Worm (Caenorhabditis elegans) whole organism, young adult: ENCODE measurements around the gene F44E5.2.

Experiments used
- B0019.2 ChIP-seq: fragments of 200-800 bp; sonication (Bioruptor generic); conservative IDR thresholded peaks from 2 replicates; pipeline ENCODE4 v1.3.6; 2022; ENCODE audit warnings: missing genetic modification reagents, missing genetic modification characterization, missing compliant biosample characterization
- B0261.1 ChIP-seq: sonication (generic microtip); optimal IDR thresholded peaks from 2 replicates; lab custom pipeline; 2016; ENCODE audit warnings: mild to moderate bottlenecking, missing genetic modification characterization, moderate library complexity, missing compliant biosample characterization
- D2030.7 ChIP-seq: fragments of 200-800 bp; sonication (Bioruptor generic); IDR thresholded peaks from 2 replicates; pipeline ENCODE4 v1.3.6; 2022; ENCODE audit warnings: missing genetic modification reagents, missing genetic modification characterization, missing compliant biosample characterization
- F10E7.11 ChIP-seq: sonication (generic microtip); optimal IDR thresholded peaks from 2 replicates; lab custom pipeline; 2017; ENCODE audit warnings: mild to moderate bottlenecking, missing genetic modification characterization, moderate library complexity, missing compliant biosample characterization
- F52B5.7 ChIP-seq: sonication (generic microtip); optimal IDR thresholded peaks from 2 replicates; lab custom pipeline; 2016; ENCODE audit warnings: mild to moderate bottlenecking, missing genetic modification characterization, missing compliant biosample characterization
- F55B11.4 ChIP-seq: sonication (generic microtip); optimal IDR thresholded peaks from 2 replicates; lab custom pipeline; 2016; ENCODE audit warnings: missing compliant biosample characterization, missing genetic modification characterization, borderline replicate concordance; ENCODE audit not compliant: insufficient read depth
- K11D2.4 ChIP-seq: fragments of 200-800 bp; sonication (Bioruptor generic); IDR thresholded peaks from 2 replicates; pipeline ENCODE4 v1.3.6; 2022; ENCODE audit warnings: missing genetic modification reagents, missing genetic modification characterization, missing compliant biosample characterization
- T07F8.4 ChIP-seq: sonication (generic microtip); optimal IDR thresholded peaks from 2 replicates; lab custom pipeline; 2016; ENCODE audit warnings: mild to moderate bottlenecking, missing genetic modification characterization, moderate library complexity, missing compliant biosample characterization
- T26A5.8 ChIP-seq: sonication (generic microtip); optimal IDR thresholded peaks from 2 replicates; lab custom pipeline; 2016; ENCODE audit warnings: missing genetic modification characterization, missing compliant biosample characterization
- Y53F4B.3 ChIP-seq: fragments of 200-800 bp; sonication (Bioruptor generic); IDR thresholded peaks from 2 replicates; pipeline ENCODE4 v1.3.6; 2022; ENCODE audit warnings: missing genetic modification reagents, missing genetic modification characterization, missing compliant biosample characterization
- Y53G8AR.9 ChIP-seq: fragments of 200-800 bp; sonication (Bioruptor generic); conservative IDR thresholded peaks from 2 replicates; pipeline ENCODE4 v1.3.6; 2022; ENCODE audit warnings: missing genetic modification reagents, missing genetic modification characterization, missing compliant biosample characterization
- Y95B8A.8 ChIP-seq: fragments of 200-800 bp; sonication (Bioruptor generic); IDR thresholded peaks from 2 replicates; pipeline ENCODE4 v1.3.6; 2022; ENCODE audit warnings: missing genetic modification reagents, missing genetic modification characterization, missing compliant biosample characterization
- ZK185.1 ChIP-seq: sonication (generic microtip); optimal IDR thresholded peaks from 2 replicates; lab custom pipeline; 2016; ENCODE audit warnings: mild to moderate bottlenecking, missing genetic modification characterization, missing compliant biosample characterization; ENCODE audit not compliant: poor library complexity, severe bottlenecking
- akir-1 ChIP-seq: fragments of 200-800 bp; sonication (Bioruptor generic); optimal IDR thresholded peaks from 2 replicates; lab custom pipeline; 2018; ENCODE audit warnings: mild to moderate bottlenecking, missing genetic modification characterization, moderate library complexity, missing compliant biosample characterization
- atf-7 ChIP-seq: sonication (generic microtip); optimal IDR thresholded peaks from 2 replicates; lab custom pipeline; 2017; ENCODE audit warnings: mild to moderate bottlenecking, missing genetic modification characterization, missing compliant biosample characterization
- attf-6 ChIP-seq: fragments of 200-800 bp; sonication (Bioruptor generic); IDR thresholded peaks from 2 replicates; pipeline ENCODE4 v1.3.6; 2022; ENCODE audit warnings: missing genetic modification reagents, missing genetic modification characterization, missing compliant biosample characterization
- bed-2 ChIP-seq: fragments of 200-800 bp; sonication (Bioruptor generic); IDR thresholded peaks from 2 replicates; pipeline ENCODE4 v1.3.6; 2022; ENCODE audit warnings: missing genetic modification reagents, missing genetic modification characterization, missing compliant biosample characterization
- ccch-3 ChIP-seq: fragments of 200-800 bp; sonication (Bioruptor generic); optimal IDR thresholded peaks from 2 replicates; lab custom pipeline; 2018; ENCODE audit warnings: mild to moderate bottlenecking, missing genetic modification characterization, missing compliant biosample characterization
- ceh-27 ChIP-seq: fragments of 200-800 bp; sonication (Bioruptor generic); optimal IDR thresholded peaks from 2 replicates; lab custom pipeline; 2018; ENCODE audit warnings: mild to moderate bottlenecking, missing genetic modification characterization, moderate library complexity, missing compliant biosample characterization
- ceh-58 ChIP-seq: fragments of 200-800 bp; sonication (Bioruptor generic); IDR thresholded peaks from 2 replicates; pipeline ENCODE4 v1.3.6; 2022; ENCODE audit warnings: missing genetic modification characterization, missing compliant biosample characterization
- ceh-91 ChIP-seq: fragments of 200-800 bp; sonication (Bioruptor generic); IDR thresholded peaks from 2 replicates; pipeline ENCODE4 v1.3.6; 2022; ENCODE audit warnings: missing genetic modification reagents, missing genetic modification characterization, missing compliant biosample characterization
- efl-1 ChIP-seq: fragments of 150-350 bp; optimal IDR thresholded peaks from 2 replicates; lab custom pipeline; 2014; ENCODE audit warnings: missing biosample characterization, missing genetic modification reagents, missing genetic modification characterization
- egrh-3 ChIP-seq: fragments of 200-800 bp; sonication (Bioruptor generic); IDR thresholded peaks from 2 replicates; pipeline ENCODE4 v1.3.6; 2022; ENCODE audit warnings: missing genetic modification reagents, missing genetic modification characterization, missing compliant biosample characterization
- ets-4 ChIP-seq: fragments of 200-800 bp; sonication (Bioruptor generic); optimal IDR thresholded peaks from 2 replicates; lab custom pipeline; 2018; ENCODE audit warnings: mild to moderate bottlenecking, missing genetic modification characterization, missing compliant biosample characterization
- him-1 ChIP-seq: sonication (generic microtip); optimal IDR thresholded peaks from 2 replicates; lab custom pipeline; 2016; ENCODE audit warnings: missing genotype, missing genetic modification reagents, missing genetic modification characterization, missing compliant biosample characterization
- hlh-26 ChIP-seq: fragments of 200-800 bp; sonication (Bioruptor generic); conservative IDR thresholded peaks from 2 replicates; pipeline ENCODE4 v1.3.6; 2022; ENCODE audit warnings: missing genetic modification reagents, missing genetic modification characterization, missing compliant biosample characterization
- hmg-1.2 ChIP-seq: fragments of 200-800 bp; sonication (Bioruptor generic); IDR thresholded peaks from 2 replicates; pipeline ENCODE4 v1.3.6; 2022; ENCODE audit warnings: missing genetic modification reagents, missing genetic modification characterization, missing compliant biosample characterization
- hmg-20 ChIP-seq: fragments of 200-800 bp; sonication (Bioruptor generic); IDR thresholded peaks from 2 replicates; pipeline ENCODE4 v1.3.6; 2022; ENCODE audit warnings: missing genetic modification reagents, missing genetic modification characterization, missing compliant biosample characterization
- hrde-1 ChIP-seq: sonication (generic microtip); optimal IDR thresholded peaks from 2 replicates; lab custom pipeline; 2016; ENCODE audit warnings: missing genetic modification characterization, mild to moderate bottlenecking, missing compliant biosample characterization, moderate library complexity, missing genotype, missing genetic modification reagents, borderline replicate concordance
- hsf-1 ChIP-seq: fragments of 200-800 bp; sonication (Bioruptor generic); IDR thresholded peaks from 2 replicates; pipeline ENCODE4 v1.3.6; 2022; ENCODE audit warnings: missing genetic modification reagents, missing genetic modification characterization, missing compliant biosample characterization
- let-607 ChIP-seq, 2 experiments: fragments of 200-800 bp in 1 of 2; sonication (Bioruptor generic) in 1 of 2; sonication (generic microtip) in 1 of 2; optimal IDR thresholded peaks; 2 replicates each; lab custom pipeline; 2016 to 2018; ENCODE audit warnings: mild to moderate bottlenecking in 2 of 2, missing compliant biosample characterization in 2 of 2, missing genetic modification characterization in 2 of 2, moderate library complexity in 2 of 2, missing genotype in 1 of 2
- lsy-27 ChIP-seq: sonication (generic microtip); optimal IDR thresholded peaks from 2 replicates; lab custom pipeline; 2017; ENCODE audit warnings: missing genetic modification characterization, mild to moderate bottlenecking, missing compliant biosample characterization, antibody characterized with exemption, missing genotype, borderline replicate concordance; ENCODE audit not compliant: insufficient read depth
- madf-3 ChIP-seq: fragments of 200-800 bp; sonication (Bioruptor generic); IDR thresholded peaks from 2 replicates; pipeline ENCODE4 v1.3.6; 2022; ENCODE audit warnings: missing genetic modification reagents, missing genetic modification characterization, missing compliant biosample characterization
- mcd-1 ChIP-seq: fragments of 200-800 bp; sonication (Bioruptor generic); IDR thresholded peaks from 2 replicates; pipeline ENCODE4 v1.3.6; 2022; ENCODE audit warnings: missing genetic modification reagents, missing genetic modification characterization, missing compliant biosample characterization
- nhr-80 ChIP-seq: sonication (generic microtip); optimal IDR thresholded peaks from 2 replicates; lab custom pipeline; 2016; ENCODE audit warnings: missing genetic modification characterization, missing compliant biosample characterization
- pbrm-1 ChIP-seq: fragments of 200-800 bp; sonication (Bioruptor generic); IDR thresholded peaks from 2 replicates; pipeline ENCODE4 v1.3.6; 2022; ENCODE audit warnings: missing genetic modification reagents, missing genetic modification characterization, missing compliant biosample characterization
- rcor-1 ChIP-seq: fragments of 200-800 bp; sonication (Bioruptor generic); IDR thresholded peaks from 2 replicates; pipeline ENCODE4 v1.3.6; 2022; ENCODE audit warnings: missing genetic modification reagents, missing genetic modification characterization, missing compliant biosample characterization
- rpc-1 ChIP-seq, 2 experiments: fragments of 150-350 bp in 1 of 2; sonication (generic microtip) in 1 of 2; optimal IDR thresholded peaks; 2 replicates each; lab custom pipeline; 2014 to 2018; ENCODE audit warnings: missing biosample characterization in 1 of 2, missing genetic modification characterization in 1 of 2, missing genetic modification reagents in 1 of 2, missing genotype in 1 of 2
- sdz-38 ChIP-seq: sonication (generic microtip); optimal IDR thresholded peaks from 2 replicates; lab custom pipeline; 2016; ENCODE audit warnings: missing genotype, missing genetic modification characterization, missing compliant biosample characterization
- sea-2 ChIP-seq: fragments of 200-800 bp; sonication (Bioruptor generic); IDR thresholded peaks from 2 replicates; pipeline ENCODE4 v1.3.6; 2022; ENCODE audit warnings: missing genetic modification characterization, missing compliant biosample characterization
- snpc-1.3 ChIP-seq: sonication (generic microtip); optimal IDR thresholded peaks from 2 replicates; lab custom pipeline; 2017; ENCODE audit warnings: missing genetic modification characterization, mild to moderate bottlenecking, missing compliant biosample characterization, antibody characterized with exemption, moderate library complexity, missing genotype, missing genetic modification reagents; ENCODE audit not compliant: insufficient read depth
- sptf-2 ChIP-seq: fragments of 200-800 bp; sonication (Bioruptor generic); optimal IDR thresholded peaks from 2 replicates; lab custom pipeline; 2018; ENCODE audit warnings: mild to moderate bottlenecking, missing genetic modification characterization, missing compliant biosample characterization
- unc-130 ChIP-seq: sonication (generic microtip); optimal IDR thresholded peaks from 2 replicates; lab custom pipeline; 2016; ENCODE audit warnings: missing genetic modification reagents, missing genetic modification characterization, missing compliant biosample characterization
- unc-62 ChIP-seq: fragments of 150-350 bp; optimal IDR thresholded peaks from 2 replicates; lab custom pipeline; 2014; ENCODE audit warnings: missing biosample characterization, missing genetic modification reagents, missing genetic modification characterization
- ztf-22 ChIP-seq: fragments of 200-800 bp; sonication (Bioruptor generic); optimal IDR thresholded peaks from 2 replicates; lab custom pipeline; 2018; ENCODE audit warnings: mild to moderate bottlenecking, missing genetic modification characterization, moderate library complexity, missing compliant biosample characterization
- ztf-26 ChIP-seq: sonication (generic microtip); optimal IDR thresholded peaks from 2 replicates; lab custom pipeline; 2017; ENCODE audit warnings: missing genetic modification characterization, missing compliant biosample characterization
- ztf-6 ChIP-seq: fragments of 200-800 bp; sonication (Bioruptor generic); IDR thresholded peaks from 2 replicates; pipeline ENCODE4 v1.3.6; 2022; ENCODE audit warnings: missing genetic modification reagents, missing genetic modification characterization, missing compliant biosample characterization

Gene F44E5.2

DNA sequence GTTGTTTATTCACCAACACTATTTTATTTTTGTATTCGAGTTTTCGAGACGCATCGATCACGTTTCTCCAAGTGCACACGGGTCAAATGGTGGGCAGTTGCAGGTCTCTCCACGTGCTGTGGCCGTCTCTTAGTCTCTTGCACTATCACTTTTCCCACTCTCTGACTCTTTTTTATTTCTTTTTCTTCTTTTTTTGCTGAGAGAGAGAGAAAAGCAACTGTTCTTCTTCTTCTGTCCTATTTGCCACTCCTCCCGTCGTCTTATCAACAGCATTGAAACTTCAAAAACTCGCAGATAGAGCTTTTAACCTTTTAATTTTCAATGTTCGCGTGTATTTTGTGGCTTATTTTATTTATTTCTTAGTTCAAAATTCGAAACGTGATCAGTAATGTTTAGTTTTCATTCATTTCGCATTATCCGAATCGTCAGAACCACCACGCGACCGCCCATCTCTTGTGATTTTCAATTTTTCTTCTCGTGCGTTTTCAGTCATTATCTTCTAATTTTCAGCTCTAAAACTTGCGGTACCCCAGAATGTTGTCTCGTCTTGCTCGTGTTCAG is 37.9 kb upstream of the F44E5.2 start, which contains the start of gene alh-8 (continued):
- TF ChIP-seq T26A5.8 (tag; lab: Kevin White, UChicago) (no peak), sptf-2 (no peak), attf-6 (GFP tag; lab: Robert Waterston, UW) (no peak), F55B11.4 (tag; lab: Kevin White, UChicago) (no peak), B0261.1 (tag; lab: Kevin White, UChicago) (no peak), let-607 (tag; optimal IDR thresholded peaks at IDR 0.05; lab: Kevin White, UChicago) (no peak), ceh-27 (GFP tag; lab: Kevin White, UChicago) (no peak), rcor-1 (GFP tag; lab: Robert Waterston, UW) (peak; percentile 36; the same call in 1 of the 2 replicates), snpc-1.3 (tag; lab: Kevin White, UChicago) (no peak), hrde-1 (tag; lab: Kevin White, UChicago) (no peak), ztf-26 (tag; lab: Kevin White, UChicago) (peak; percentile 40), rpc-1 (optimal IDR thresholded peaks at IDR 0.05; lab: Kevin White, UChicago) (no peak), rpc-1 (tag; optimal IDR thresholded peaks at IDR 0.05; lab: Kevin White, UChicago) (no peak), ceh-91 (no peak), T07F8.4 (no peak), efl-1 (GFP tag; lab: Kevin White, UChicago) (no peak), hsf-1 (GFP tag; lab: Robert Waterston, UW) (no peak; the same call in 1 of the 2 replicates), nhr-80 (tag; lab: Kevin White, UChicago) (peak; percentile 88), egrh-3 (GFP tag; lab: Robert Waterston, UW) (no peak), ztf-6 (GFP tag; lab: Robert Waterston, UW) (no peak), madf-3 (peak; percentile 80), atf-7 (tag; lab: Kevin White, UChicago) (peak; percentile 61), akir-1 (GFP tag; lab: Kevin White, UChicago) (no peak), hmg-20 (GFP tag; lab: Robert Waterston, UW) (no peak), Y53F4B.3 (GFP tag; lab: Robert Waterston, UW) (no peak), D2030.7 (GFP tag; lab: Robert Waterston, UW) (0 out of 2 replicates have a peak, but pooled peaks have one; percentile 14), mcd-1 (GFP tag; lab: Robert Waterston, UW) (peak; percentile 62), sdz-38 (tag; lab: Kevin White, UChicago) (no peak), Y53G8AR.9 (GFP tag; lab: Robert Waterston, UW) (peak; percentile 33; the same call in 1 of the 2 replicates), F52B5.7 (tag; lab: Kevin White, UChicago) (no peak), hmg-1.2 (GFP tag; lab: Robert Waterston, UW) (peak; percentile 33; the same call in 1 of the 2 replicates), ZK185.1 (peak; percentile 40), ztf-22 (GFP tag; lab: Kevin White, UChicago) (peak; percentile 29), Y95B8A.8 (0 out of 2 replicates have a peak, but pooled peaks have one; percentile 43), B0019.2 (GFP tag; lab: Robert Waterston, UW) (no peak), pbrm-1 (GFP tag; lab: Robert Waterston, UW) (0 out of 2 replicates have a peak, but pooled peaks have one; percentile 9), K11D2.4 (GFP tag; lab: Robert Waterston, UW) (no peak), ets-4 (GFP tag; lab: Kevin White, UChicago) (no peak), unc-130 (no peak), F10E7.11 (tag; lab: Kevin White, UChicago) (peak; percentile 51), him-1 (tag; lab: Kevin White, UChicago) (no peak), sea-2 (no peak), bed-2 (GFP tag; lab: Robert Waterston, UW) (no peak), unc-62 (GFP tag; lab: Kevin White, UChicago) (no peak), lsy-27 (no peak), hlh-26 (no peak), ceh-58 (GFP tag; lab: Robert Waterston, UW) (no peak), ccch-3 (GFP tag; lab: Kevin White, UChicago) (no peak)
